In the genomic region with DNA sequence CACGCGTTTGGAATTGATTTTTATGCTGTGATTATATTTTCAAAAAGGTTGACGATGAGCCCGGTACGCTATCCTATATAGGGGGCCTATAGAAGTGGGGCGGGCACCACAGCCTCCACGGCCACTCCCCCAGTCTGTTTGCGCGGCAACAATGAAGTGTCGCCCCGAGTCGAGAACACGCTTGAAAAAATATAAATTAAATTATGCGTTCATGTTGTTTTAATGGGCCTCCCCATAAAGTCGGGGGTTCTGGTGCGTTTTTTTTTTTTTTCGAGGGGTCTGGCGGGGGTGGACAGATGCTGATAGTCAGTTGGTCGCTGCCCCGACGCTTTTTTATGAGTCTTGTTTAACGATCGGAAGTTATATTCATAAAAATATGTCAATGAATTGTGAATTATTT, we compare ENCODE assay signal across 3 fruit fly cellular contexts.
TF ChIP-seq lines count a peak whose summit lies in the region.

No protein-coding gene starts in this region.

- TF ChIP-seq CTCF in whole organism, embryonic (GFP tag; optimal IDR thresholded peaks at IDR 0.05; lab: Kevin White, UChicago), result no peak

TF ChIP-seq in whole organism, embryonic, 481 proteins besides CTCF, POLR2A, EP300 and RAD21 (continues in another document):
- no peak for TF ChIP-seq CG10565 (GFP tag; optimal IDR thresholded peaks at IDR 0.05; lab: Kevin White, UChicago)
- TF ChIP-seq Dip2 (GFP tag; IDR thresholded peaks at IDR 0.05; lab: Robert Waterston, UW), result no peak
- no peak for TF ChIP-seq nmo (GFP tag; optimal IDR thresholded peaks at IDR 0.05; lab: Kevin White, UChicago)
- TF ChIP-seq CG12744 (GFP tag; optimal IDR thresholded peaks at IDR 0.05; lab: Kevin White, UChicago), result no peak
- TF ChIP-seq CG1024 (GFP tag; IDR thresholded peaks at IDR 0.05; lab: Robert Waterston, UW), result no peak
- 0 out of 2 replicates have a peak, but pooled peaks have one; percentile 34 for TF ChIP-seq CG32772 (GFP tag; IDR thresholded peaks at IDR 0.05; lab: Robert Waterston, UW)
- TF ChIP-seq CG4404 (GFP tag; IDR thresholded peaks at IDR 0.05; lab: Robert Waterston, UW), result no peak
- no peak for TF ChIP-seq CG12071 (GFP tag; optimal IDR thresholded peaks at IDR 0.05; lab: Kevin White, UChicago)
- TF ChIP-seq br (optimal IDR thresholded peaks at IDR 0.05; lab: Kevin White, UChicago), result no peak
- no peak for TF ChIP-seq slou (GFP tag; optimal IDR thresholded peaks at IDR 0.05; lab: Kevin White, UChicago)
- TF ChIP-seq CG15696 (tag; optimal IDR thresholded peaks at IDR 0.05; lab: Kevin White, UChicago), result no peak
- TF ChIP-seq crol (GFP tag; IDR thresholded peaks at IDR 0.05; lab: Robert Waterston, UW), result peak; percentile 42; the same call in 1 of the 2 replicates
- no peak for TF ChIP-seq CG11456 (GFP tag; IDR thresholded peaks at IDR 0.05; lab: Robert Waterston, UW)
- TF ChIP-seq bigmax (GFP tag; optimal IDR thresholded peaks at IDR 0.05; lab: Kevin White, UChicago), result no peak
- TF ChIP-seq HHEX (GFP tag; optimal IDR thresholded peaks at IDR 0.05; lab: Kevin White, UChicago), result no peak
- no peak for TF ChIP-seq al (GFP tag; IDR thresholded peaks at IDR 0.05; lab: Robert Waterston, UW)
- TF ChIP-seq lbe (GFP tag; optimal IDR thresholded peaks at IDR 0.05; lab: Kevin White, UChicago), result no peak
- TF ChIP-seq CG42726 (GFP tag; IDR thresholded peaks at IDR 0.05; lab: Robert Waterston, UW; ENCODE audit: partially characterized antibody), result no peak
- no peak for TF ChIP-seq Hsf (GFP tag; optimal IDR thresholded peaks at IDR 0.05; lab: Kevin White, UChicago)
- TF ChIP-seq sr (GFP tag; IDR thresholded peaks at IDR 0.05; lab: Robert Waterston, UW), result 0 out of 3 replicates have a peak, but pooled peaks have one; percentile 13
- TF ChIP-seq Sox102F (GFP tag; optimal IDR thresholded peaks at IDR 0.05; lab: Kevin White, UChicago), result no peak
- no peak for TF ChIP-seq GATAe (GFP tag; conservative IDR thresholded peaks at IDR 0.05; lab: Robert Waterston, UW)
- TF ChIP-seq ac (GFP tag; optimal IDR thresholded peaks at IDR 0.05; lab: Kevin White, UChicago), result no peak
- peak; percentile 15 for TF ChIP-seq CG10543 (GFP tag; optimal IDR thresholded peaks at IDR 0.05; lab: Kevin White, UChicago)
- TF ChIP-seq Opbp (GFP tag; IDR thresholded peaks at IDR 0.05; lab: Robert Waterston, UW; ENCODE audit: partially characterized antibody), result peak; percentile 40; the same call in 1 of the 3 replicates
- TF ChIP-seq chm (GFP tag; IDR thresholded peaks at IDR 0.05; lab: Robert Waterston, UW), result no peak
- TF ChIP-seq CG6813 (GFP tag; optimal IDR thresholded peaks at IDR 0.05; lab: Kevin White, UChicago), result no peak
- no peak for TF ChIP-seq ham (GFP tag; IDR thresholded peaks at IDR 0.05; lab: Robert Waterston, UW)
- TF ChIP-seq Dref (GFP tag; IDR thresholded peaks at IDR 0.05; lab: Robert Waterston, UW), result no peak

TF ChIP-seq in whole organism, prepupa, 60 proteins besides CTCF, POLR2A, EP300 and RAD21:
- TF ChIP-seq svp (GFP tag; lab: Kevin White, UChicago) (peak; percentile 52), Eip78C (GFP tag; lab: Kevin White, UChicago) (peak; percentile 44), dsx (GFP tag; optimal IDR thresholded peaks at IDR 0.05; lab: Kevin White, UChicago; ENCODE audit: poor library complexity, severe bottlenecking) (peak; percentile 48), Ets96B (tag; optimal IDR thresholded peaks at IDR 0.05; lab: Kevin White, UChicago) (no peak), CG8319 (GFP tag; optimal IDR thresholded peaks at IDR 0.05; lab: Kevin White, UChicago) (no peak), Eip93F (GFP tag; optimal IDR thresholded peaks at IDR 0.05; lab: Kevin White, UChicago) (no peak)
TF ChIP-seq in whole organism, prepupa: peak in this region for 3.

TF ChIP-seq in whole organism, wandering third instar larva, 38 proteins besides CTCF, POLR2A, EP300 and RAD21:
- TF ChIP-seq Hnf4 (GFP tag; optimal IDR thresholded peaks at IDR 0.05; lab: Kevin White, UChicago) (no peak), Rel (GFP tag; optimal IDR thresholded peaks at IDR 0.05; lab: Kevin White, UChicago) (no peak), Rel (tag; optimal IDR thresholded peaks at IDR 0.05; lab: Kevin White, UChicago) (peak; percentile 64), jim (GFP tag; optimal IDR thresholded peaks at IDR 0.05; lab: Kevin White, UChicago) (no peak), ey (GFP tag; optimal IDR thresholded peaks at IDR 0.05; lab: Kevin White, UChicago) (no peak), Dif (GFP tag; optimal IDR thresholded peaks at IDR 0.05; lab: Kevin White, UChicago; ENCODE audit: partially characterized antibody) (no peak), dsf (GFP tag; optimal IDR thresholded peaks at IDR 0.05; lab: Kevin White, UChicago; ENCODE audit: borderline replicate concordance) (no peak), br (GFP tag; optimal IDR thresholded peaks at IDR 0.05; lab: Kevin White, UChicago) (no peak)
